Worm (Caenorhabditis elegans) whole organism, dauer: ENCODE measurements around the gene F35H10.10.
"Not testable (repeated sequence)": the region's sequence is repeated elsewhere in the genome, so short reads cannot be mapped to it uniquely, and the experiment has no call there.

Experiments
- unc-62 ChIP-seq: sonication (generic microtip); optimal IDR thresholded peaks from 2 replicates; lab custom pipeline; 2017; ENCODE audit warnings: missing biosample characterization, missing genetic modification reagents, missing genetic modification characterization

F35H10.10 gene

DNA sequence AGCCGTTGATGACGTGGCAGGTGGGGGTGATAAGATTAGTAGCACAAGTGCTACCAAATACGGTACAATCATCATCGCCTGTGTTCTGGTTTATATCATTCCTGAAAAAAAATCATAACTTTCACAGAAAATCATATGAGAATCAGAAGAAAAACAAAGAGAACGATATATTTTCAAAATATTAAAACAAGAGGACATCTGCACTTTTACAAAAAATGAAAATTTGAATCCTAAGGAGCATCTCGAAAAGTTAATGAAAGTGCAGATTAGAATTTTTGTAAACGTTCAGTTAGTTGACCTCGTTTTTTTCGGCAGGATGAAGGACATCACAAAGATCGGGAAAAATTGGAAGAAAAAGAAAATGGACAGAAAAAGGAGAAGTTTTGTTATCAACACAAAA lies at the start of gene F35H10.10:
F35H10.10 (minus strand) TSS at position 101 of the 400 bp plus-strand sequence.
- TF ChIP-seq unc-62 (GFP tag; lab: Kevin White, UChicago) = no peak

ce11 chrIV:8360817-8361216 lies 48.1 kb upstream of the F35H10.10 start, which contains the start of gene sqv-1:
TSS of gene sqv-1 (plus strand) at chrIV:8361117.
- TF ChIP-seq unc-62 (GFP tag; lab: Kevin White, UChicago) = no peak

ce11 chrIV:8359716-8360407 lies 47.1 kb upstream of the F35H10.10 start, which contains the start of gene D2096.5:
TSS of gene D2096.5 (minus strand) at chrIV:8359766.
- TF ChIP-seq unc-62 (GFP tag; lab: Kevin White, UChicago) = no peak

- TF ChIP-seq unc-62 (GFP tag; lab: Kevin White, UChicago) = no peak
Observed at ce11 chrIV:8358492-8358891, 45.7 kb upstream of the F35H10.10 start, which contains the start of gene D2096.13. TSS of gene D2096.13 (minus strand) at chrIV:8358592.

ce11 chrIV:8357299-8357698 lies 44.6 kb upstream of the F35H10.10 start:
- TF ChIP-seq unc-62 (GFP tag; lab: Kevin White, UChicago) = no peak

ce11 chrIV:8355592-8355991 lies 42.8 kb upstream of the F35H10.10 start, which contains the start of the genes F17E9.2 and col-116:
TSS of gene F17E9.2 (plus strand) at chrIV:8355892.
TSS of gene col-116 (plus strand) at chrIV:8355906.
- TF ChIP-seq unc-62 (GFP tag; lab: Kevin White, UChicago) = no peak

DNA sequence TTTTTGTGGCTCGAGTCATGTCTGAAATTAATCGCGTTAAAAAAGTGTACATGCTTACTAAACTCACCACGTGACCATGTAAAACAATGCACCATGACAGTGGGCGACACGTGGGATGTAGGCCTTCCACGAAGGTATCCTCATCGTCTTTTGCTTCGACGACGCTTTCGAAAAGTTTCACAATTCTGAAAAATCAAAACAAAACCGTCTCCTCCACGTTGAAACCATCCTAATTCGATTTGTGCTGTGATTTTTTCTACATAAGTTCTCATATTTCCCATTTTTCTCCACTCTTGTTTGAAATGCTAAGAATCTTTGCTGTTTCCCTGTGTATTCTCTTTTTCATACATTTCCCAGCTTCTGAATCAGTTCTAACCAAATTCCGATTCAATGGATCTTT lies 41.8 kb upstream of the F35H10.10 start, which contains the start of gene F17E9.3:
F17E9.3 (plus strand) TSS at position 301 of the 400 bp plus-strand sequence.
- no peak for TF ChIP-seq unc-62 (GFP tag; lab: Kevin White, UChicago)

ce11 chrIV:8352036-8352435 lies 39.3 kb upstream of the F35H10.10 start, which contains the start of gene F17E9.16:
TSS of gene F17E9.16 (plus strand) at chrIV:8352336.
- TF ChIP-seq unc-62 (GFP tag; lab: Kevin White, UChicago) = not testable (repeated sequence)

ce11 chrIV:8348073-8348472 lies 35.3 kb upstream of the F35H10.10 start, which contains the start of gene F17E9.4:
TSS of gene F17E9.4 (plus strand) at chrIV:8348373.
- TF ChIP-seq unc-62 (GFP tag; lab: Kevin White, UChicago) = no peak

DNA sequence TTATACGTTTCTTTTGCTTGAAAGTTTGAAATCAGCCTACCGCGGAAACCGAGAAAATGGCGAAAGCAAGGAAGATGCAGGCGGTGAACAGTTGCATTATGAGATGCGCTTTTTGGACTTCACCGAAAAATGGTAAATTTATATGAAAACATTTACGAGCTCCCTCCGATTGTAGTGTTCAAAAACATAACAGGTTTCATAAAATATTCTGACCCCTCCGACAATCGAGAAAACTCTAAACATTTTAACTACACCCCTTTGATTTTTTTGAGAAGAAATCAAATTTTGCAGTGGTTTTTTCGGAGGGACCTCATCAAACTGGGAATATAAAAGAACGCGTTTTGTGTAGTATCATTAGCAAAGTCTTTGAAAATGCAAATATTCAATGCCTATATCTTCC lies 34.3 kb upstream of the F35H10.10 start, which contains the start of the genes F17E9.18 and F17E9.15:
F17E9.18 (minus strand) TSS at position 101 of the 400 bp plus-strand sequence.
F17E9.15 (plus strand) TSS at position 368 of the 400 bp plus-strand sequence.
- no peak for TF ChIP-seq unc-62 (GFP tag; lab: Kevin White, UChicago)

DNA sequence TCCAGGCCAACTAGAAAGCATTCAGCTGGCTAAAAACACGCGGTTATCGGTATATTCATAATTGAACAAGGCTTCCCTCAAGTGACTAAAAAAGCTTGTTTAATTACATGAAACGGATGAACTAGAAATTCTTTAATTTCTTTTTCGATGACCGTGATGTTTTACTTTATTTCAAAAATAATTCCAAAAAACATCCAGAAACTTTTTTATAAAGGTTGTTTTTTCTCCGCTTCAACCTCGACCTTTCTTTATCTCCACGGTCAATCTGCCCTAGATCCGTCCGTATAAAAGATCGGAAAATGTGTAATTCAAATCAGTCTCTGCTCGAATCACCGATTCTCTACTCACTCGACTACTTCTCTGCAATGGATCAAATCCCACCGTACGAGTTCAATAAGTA lies 32.8 kb upstream of the F35H10.10 start, which contains the start of gene F17E9.5:
F17E9.5 (plus strand) TSS at position 301 of the 400 bp plus-strand sequence.
- TF ChIP-seq unc-62 (GFP tag; lab: Kevin White, UChicago) = no peak

- TF ChIP-seq unc-62 (GFP tag; lab: Kevin White, UChicago) = no peak
Observed at ce11 chrIV:8342385-8342784, 29.6 kb upstream of the F35H10.10 start, which contains the start of gene lgc-5. TSS of gene lgc-5 (plus strand) at chrIV:8342685.

- no peak for TF ChIP-seq unc-62 (GFP tag; lab: Kevin White, UChicago)
Observed at ce11 chrIV:8339636-8340035, 26.9 kb upstream of the F35H10.10 start, which contains the start of gene lgc-6. TSS of gene lgc-6 (plus strand) at chrIV:8339936.

- TF ChIP-seq unc-62 (GFP tag; lab: Kevin White, UChicago) = no peak
Observed at ce11 chrIV:8333988-8334863, 21.5 kb upstream of the F35H10.10 start, which contains the start of gene his-32. TSS of gene his-32 (plus strand) at chrIV:8334305.

DNA sequence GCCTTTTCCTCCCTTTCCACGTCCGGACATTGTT lies 21.0 kb upstream of the F35H10.10 start, which contains the start of gene his-31:
his-31 (minus strand) TSS at position 30 of the 34 bp plus-strand sequence.
- no peak for TF ChIP-seq unc-62 (GFP tag; lab: Kevin White, UChicago)

DNA sequence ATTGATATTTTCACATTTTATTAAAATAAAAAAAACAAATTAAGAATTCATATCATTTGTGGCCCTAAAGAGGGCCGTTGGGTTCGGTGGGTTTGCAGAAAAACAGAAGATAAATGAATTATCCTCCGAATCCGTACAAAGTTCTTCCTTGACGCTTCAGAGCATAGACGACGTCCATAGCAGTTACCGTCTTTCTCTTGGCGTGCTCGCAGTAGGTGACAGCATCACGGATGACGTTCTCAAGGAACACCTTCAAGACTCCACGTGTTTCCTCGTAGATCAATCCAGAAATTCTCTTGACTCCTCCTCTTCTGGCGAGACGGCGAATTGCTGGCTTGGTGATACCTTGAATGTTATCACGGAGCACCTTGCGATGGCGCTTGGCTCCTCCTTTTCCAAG lies 20.8 kb upstream of the F35H10.10 start:
- no peak for TF ChIP-seq unc-62 (GFP tag; lab: Kevin White, UChicago)
